Worm (Caenorhabditis elegans) whole organism, L2 larva: ENCODE data around the gene C17C3.3.

Experiments used
- ceh-16 ChIP-seq: fragments of 150-350 bp; optimal IDR thresholded peaks from 2 replicates; lab custom pipeline; 2014; ENCODE audit warnings: missing biosample characterization, missing genetic modification characterization
- ceh-82 ChIP-seq: fragments of 150-350 bp; optimal IDR thresholded peaks from 2 replicates; lab custom pipeline; 2014; ENCODE audit warnings: missing biosample characterization, missing genetic modification characterization
- egl-27 ChIP-seq: sonication (generic microtip); optimal IDR thresholded peaks from 3 replicates; lab custom pipeline; 2017; ENCODE audit warnings: missing biosample characterization, missing genetic modification reagents, missing genetic modification characterization
- lin-13 ChIP-seq: fragments of 150-350 bp; optimal IDR thresholded peaks from 2 replicates; lab custom pipeline; 2014; ENCODE audit warnings: missing biosample characterization, missing genetic modification reagents, missing genetic modification characterization
- lsy-2 ChIP-seq, 2 experiments: fragments of 150-350 bp in 1 of 2; sonication (generic microtip) in 1 of 2; optimal IDR thresholded peaks; 2 replicates each; lab custom pipeline; 2014 to 2017; ENCODE audit warnings: missing biosample characterization in 2 of 2, missing genetic modification characterization in 2 of 2
- mdl-1 ChIP-seq, 2 experiments: fragments of 150-350 bp in 1 of 2; sonication (generic microtip) in 1 of 2; optimal IDR thresholded peaks; 2 replicates each; lab custom pipeline; 2017; ENCODE audit warnings: missing biosample characterization in 2 of 2, missing genetic modification characterization in 2 of 2
- nhr-11 ChIP-seq: fragments of 150-350 bp; optimal IDR thresholded peaks from 2 replicates; lab custom pipeline; 2014; ENCODE audit warnings: missing biosample characterization, missing genetic modification characterization
- skn-1 ChIP-seq: sonication (generic microtip); optimal IDR thresholded peaks from 2 replicates; lab custom pipeline; 2017; ENCODE audit warnings: missing biosample characterization, missing genetic modification characterization
- unc-39 ChIP-seq: fragments of 150-350 bp; optimal IDR thresholded peaks from 2 replicates; lab custom pipeline; 2014; ENCODE audit warnings: missing biosample characterization, missing genetic modification characterization
- unc-62 ChIP-seq: fragments of 150-350 bp; optimal IDR thresholded peaks from 2 replicates; lab custom pipeline; 2014; ENCODE audit warnings: missing biosample characterization, missing genetic modification reagents, missing genetic modification characterization

- TF ChIP-seq ceh-16 (tag; lab: Kevin White, UChicago), result no peak
- no peak for TF ChIP-seq mdl-1 (tag; optimal IDR thresholded peaks at IDR 0.05; lab: Kevin White, UChicago)
- TF ChIP-seq lin-13 (GFP tag; lab: Kevin White, UChicago), result no peak
- no peak for TF ChIP-seq unc-62 (GFP tag; lab: Kevin White, UChicago)
- no peak for TF ChIP-seq unc-39 (tag; lab: Kevin White, UChicago)
- no peak for TF ChIP-seq ceh-82
- TF ChIP-seq lsy-2 (tag; optimal IDR thresholded peaks at IDR 0.05; lab: Kevin White, UChicago), result no peak
- TF ChIP-seq nhr-11, result no peak
- TF ChIP-seq egl-27 (tag; lab: Kevin White, UChicago), result no peak
- TF ChIP-seq skn-1 (tag; lab: Kevin White, UChicago), result peak; percentile 58
Measured at ce11 chrII:5585788-5586187, 24.3 kb downstream of the C17C3.3 start, which contains the start of gene lys-8.
